Fruit fly (Drosophila melanogaster) whole organism, prepupa: ENCODE results near the gene RpS7.

Source experiments
- CG10631 ChIP-seq: fragments of 200-800 bp; sonication (Bioruptor generic); optimal IDR thresholded peaks from 2 replicates; lab custom pipeline; 2016; ENCODE audit warnings: missing biosample characterization, missing genetic modification characterization
- CG11294 ChIP-seq: fragments of 200-800 bp; sonication (Bioruptor generic); IDR thresholded peaks from 2 replicates; pipeline ENCODE4 v1.3.6; 2022; ENCODE audit warnings: missing biosample characterization, missing genetic modification characterization
- CG11762 ChIP-seq: fragments of 200-800 bp; sonication (Bioruptor generic); optimal IDR thresholded peaks from 3 replicates; lab custom pipeline; 2016; ENCODE audit warnings: missing biosample characterization, missing genetic modification characterization; ENCODE audit not compliant: insufficient read depth
- CG11902 ChIP-seq: fragments of 200-800 bp; sonication (Bioruptor generic); optimal IDR thresholded peaks from 3 replicates; lab custom pipeline; 2016; ENCODE audit warnings: missing biosample characterization, missing genetic modification characterization
- CG1621 ChIP-seq: fragments of 200-800 bp; sonication (Bioruptor generic); optimal IDR thresholded peaks from 3 replicates; lab custom pipeline; 2018; ENCODE audit warnings: missing biosample characterization, mild to moderate bottlenecking, missing genetic modification characterization
- CG16779 ChIP-seq: fragments of 200-800 bp; sonication (Bioruptor generic); optimal IDR thresholded peaks from 3 replicates; lab custom pipeline; 2017; ENCODE audit warnings: missing biosample characterization, mild to moderate bottlenecking, missing genetic modification characterization
- CG3032 ChIP-seq: fragments of 200-800 bp; optimal IDR thresholded peaks from 2 replicates; lab custom pipeline; 2019; ENCODE audit warnings: missing biosample characterization, mild to moderate bottlenecking, missing genetic modification characterization, moderate library complexity
- CG31627 ChIP-seq: fragments of 200-800 bp; sonication (Bioruptor generic); optimal IDR thresholded peaks from 3 replicates; lab custom pipeline; 2016; ENCODE audit warnings: missing biosample characterization, missing genetic modification characterization
- CG32006 ChIP-seq: fragments of 200-800 bp; sonication (Bioruptor generic); optimal IDR thresholded peaks from 3 replicates; lab custom pipeline; 2017; ENCODE audit warnings: missing biosample characterization, mild to moderate bottlenecking, missing genetic modification characterization
- CG34406 ChIP-seq: fragments of 200-800 bp; sonication (Bioruptor generic); optimal IDR thresholded peaks from 3 replicates; lab custom pipeline; 2016; ENCODE audit warnings: missing biosample characterization, missing genetic modification characterization
- CG3919 ChIP-seq: fragments of 200-800 bp; sonication (Bioruptor generic); optimal IDR thresholded peaks from 3 replicates; lab custom pipeline; 2016; ENCODE audit warnings: missing biosample characterization, missing genetic modification characterization
- CG4318 ChIP-seq: fragments of 200-800 bp; sonication (Bioruptor generic); optimal IDR thresholded peaks from 3 replicates; lab custom pipeline; 2017; ENCODE audit warnings: missing biosample characterization, mild to moderate bottlenecking, missing genetic modification characterization
- CG6163 ChIP-seq: fragments of 200-800 bp; sonication (Bioruptor generic); IDR thresholded peaks from 3 replicates; pipeline ENCODE4 v1.3.6; 2022; ENCODE audit warnings: missing biosample characterization, missing genetic modification characterization
- CG6276 ChIP-seq: fragments of 200-800 bp; sonication (Bioruptor generic); optimal IDR thresholded peaks from 2 replicates; lab custom pipeline; 2017; ENCODE audit warnings: missing biosample characterization, mild to moderate bottlenecking, missing genetic modification characterization
- CG6792 ChIP-seq: fragments of 200-800 bp; sonication (Bioruptor generic); optimal IDR thresholded peaks from 3 replicates; lab custom pipeline; 2016; ENCODE audit warnings: missing biosample characterization, missing genetic modification characterization
- CG6808 ChIP-seq: fragments of 200-800 bp; sonication (Bioruptor generic); optimal IDR thresholded peaks from 3 replicates; lab custom pipeline; 2017; ENCODE audit warnings: missing biosample characterization, missing genetic modification characterization, mild to moderate bottlenecking, moderate library complexity, missing genetic modification reagents
- CG6854 ChIP-seq: fragments of 200-800 bp; sonication (Bioruptor generic); optimal IDR thresholded peaks from 2 replicates; lab custom pipeline; 2017; ENCODE audit warnings: missing biosample characterization, mild to moderate bottlenecking, missing genetic modification characterization
- CG7368 ChIP-seq: fragments of 200-800 bp; sonication (Bioruptor generic); optimal IDR thresholded peaks from 3 replicates; lab custom pipeline; 2016; ENCODE audit warnings: missing biosample characterization, missing genetic modification characterization
- CG8119 ChIP-seq: fragments of 200-800 bp; sonication (Bioruptor generic); IDR thresholded peaks from 3 replicates; pipeline ENCODE4 v1.3.6; 2022; ENCODE audit warnings: missing biosample characterization, missing genetic modification characterization
- CG8319 ChIP-seq: fragments of 200-800 bp; sonication (Bioruptor generic); optimal IDR thresholded peaks from 3 replicates; lab custom pipeline; 2016; ENCODE audit warnings: missing biosample characterization, missing genetic modification characterization
- CG8632 ChIP-seq: fragments of 200-800 bp; sonication (Bioruptor generic); optimal IDR thresholded peaks from 3 replicates; lab custom pipeline; 2016; ENCODE audit warnings: missing biosample characterization, missing genetic modification characterization
- CG9139 ChIP-seq: fragments of 200-800 bp; sonication (Bioruptor generic); optimal IDR thresholded peaks from 3 replicates; lab custom pipeline; 2017; ENCODE audit warnings: missing biosample characterization, mild to moderate bottlenecking, missing genetic modification characterization
- Eip75B ChIP-seq: fragments of 200-800 bp; sonication (Bioruptor generic); optimal IDR thresholded peaks from 3 replicates; lab custom pipeline; 2016; ENCODE audit warnings: missing biosample characterization, missing genetic modification characterization
- Ets21C ChIP-seq: fragments of 200-800 bp; sonication (Bioruptor generic); optimal IDR thresholded peaks from 3 replicates; lab custom pipeline; 2016; ENCODE audit warnings: missing biosample characterization, missing genetic modification characterization
- Ets96B ChIP-seq: fragments of 200-800 bp; optimal IDR thresholded peaks from 2 replicates; lab custom pipeline; 2019; ENCODE audit warnings: missing biosample characterization, mild to moderate bottlenecking, missing genetic modification characterization, moderate library complexity
- Gug ChIP-seq: fragments of 200-800 bp; sonication (Bioruptor generic); IDR thresholded peaks from 2 replicates; pipeline ENCODE4 v1.3.6; 2022; ENCODE audit warnings: missing biosample characterization, missing genetic modification characterization
- Hr38 ChIP-seq: sonication (Bioruptor generic); optimal IDR thresholded peaks from 2 replicates; lab custom pipeline; 2016; ENCODE audit warnings: missing biosample characterization, missing genetic modification characterization
- Hr39 ChIP-seq: fragments of 200-800 bp; sonication (Bioruptor generic); optimal IDR thresholded peaks from 2 replicates; lab custom pipeline; 2016; ENCODE audit warnings: missing biosample characterization, missing genetic modification characterization
- Hr4 ChIP-seq: fragments of 200-800 bp; sonication (Bioruptor generic); optimal IDR thresholded peaks from 3 replicates; lab custom pipeline; 2016; ENCODE audit warnings: missing biosample characterization, missing genetic modification characterization
- Lpt ChIP-seq: fragments of 200-800 bp; sonication (Bioruptor generic); optimal IDR thresholded peaks from 3 replicates; lab custom pipeline; 2016; ENCODE audit warnings: missing biosample characterization, missing genetic modification characterization
- Met ChIP-seq: fragments of 200-800 bp; sonication (Bioruptor generic); optimal IDR thresholded peaks from 3 replicates; lab custom pipeline; 2016; ENCODE audit warnings: missing biosample characterization, missing genetic modification characterization
- OdsH ChIP-seq: fragments of 200-800 bp; sonication (Bioruptor generic); optimal IDR thresholded peaks from 3 replicates; lab custom pipeline; 2016; ENCODE audit warnings: missing biosample characterization, missing genetic modification characterization
- Sox102F ChIP-seq: fragments of 200-800 bp; sonication (Bioruptor generic); optimal IDR thresholded peaks from 2 replicates; lab custom pipeline; 2016; ENCODE audit warnings: missing biosample characterization, mild to moderate bottlenecking, missing genetic modification characterization
- Sox14 ChIP-seq: fragments of 200-800 bp; sonication (Bioruptor generic); optimal IDR thresholded peaks from 3 replicates; lab custom pipeline; 2016; ENCODE audit warnings: missing biosample characterization, missing genetic modification characterization
- Sox15 ChIP-seq: fragments of 200-800 bp; sonication (Bioruptor generic); optimal IDR thresholded peaks from 3 replicates; lab custom pipeline; 2016; ENCODE audit warnings: missing biosample characterization, missing genetic modification characterization
- achi ChIP-seq: fragments of 200-800 bp; sonication (Bioruptor generic); optimal IDR thresholded peaks from 3 replicates; lab custom pipeline; 2016; ENCODE audit warnings: missing biosample characterization, missing genetic modification characterization
- cyc ChIP-seq: fragments of 200-800 bp; sonication (Bioruptor generic); optimal IDR thresholded peaks from 3 replicates; lab custom pipeline; 2016; ENCODE audit warnings: missing biosample characterization, missing genetic modification characterization
- dac ChIP-seq: fragments of 200-800 bp; sonication (Bioruptor generic); optimal IDR thresholded peaks from 2 replicates; lab custom pipeline; 2017; ENCODE audit warnings: missing biosample characterization, mild to moderate bottlenecking, missing genetic modification characterization
- dsx ChIP-seq: fragments of 200-800 bp; optimal IDR thresholded peaks from 3 replicates; lab custom pipeline; 2019; ENCODE audit warnings: missing biosample characterization, mild to moderate bottlenecking, missing genetic modification characterization, moderate library complexity; ENCODE audit not compliant: poor library complexity, severe bottlenecking
- eg ChIP-seq: fragments of 200-800 bp; sonication (Bioruptor generic); IDR thresholded peaks from 3 replicates; pipeline ENCODE4 v1.3.6; 2022; ENCODE audit warnings: missing biosample characterization, missing genetic modification characterization
- esn ChIP-seq: fragments of 200-800 bp; sonication (Bioruptor generic); optimal IDR thresholded peaks from 2 replicates; lab custom pipeline; 2016; ENCODE audit warnings: missing biosample characterization, mild to moderate bottlenecking, missing genetic modification characterization, moderate library complexity
- fd59A ChIP-seq: fragments of 200-800 bp; sonication (Bioruptor generic); optimal IDR thresholded peaks from 2 replicates; lab custom pipeline; 2017; ENCODE audit warnings: missing biosample characterization, mild to moderate bottlenecking, missing genetic modification characterization, missing genetic modification reagents
- lz ChIP-seq: fragments of 200-800 bp; sonication (Bioruptor generic); optimal IDR thresholded peaks from 3 replicates; lab custom pipeline; 2016; ENCODE audit warnings: missing biosample characterization, missing genetic modification characterization
- pdm3 ChIP-seq: fragments of 200-800 bp; sonication (Bioruptor generic); optimal IDR thresholded peaks from 3 replicates; lab custom pipeline; 2016; ENCODE audit warnings: missing biosample characterization, missing genetic modification characterization
- spab ChIP-seq: fragments of 200-800 bp; sonication (Bioruptor generic); optimal IDR thresholded peaks from 2 replicates; lab custom pipeline; 2017; ENCODE audit warnings: missing biosample characterization, mild to moderate bottlenecking, missing genetic modification characterization, missing genetic modification reagents
- svp ChIP-seq: fragments of 200-800 bp; sonication (Bioruptor generic); peaks from one replicate; lab custom pipeline; 2016; ENCODE audit warnings: missing biosample characterization, missing genetic modification characterization
- topi ChIP-seq: fragments of 200-800 bp; sonication (Bioruptor generic); optimal IDR thresholded peaks from 3 replicates; lab custom pipeline; 2016; ENCODE audit warnings: missing biosample characterization, missing genetic modification characterization
- vri ChIP-seq: fragments of 200-800 bp; sonication (Bioruptor generic); optimal IDR thresholded peaks from 3 replicates; lab custom pipeline; 2016; ENCODE audit warnings: missing biosample characterization, mild to moderate bottlenecking, missing genetic modification characterization

Gene RpS7

dm6 chr3R:30257588-30257987 is 48.8 kb upstream of the RpS7 start (continued):
- TF ChIP-seq CG9139 (GFP tag; lab: Kevin White, UChicago) (peak; percentile 54), vri (GFP tag; lab: Kevin White, UChicago) (peak; percentile 88), Hr38 (GFP tag; lab: Kevin White, UChicago) (no peak), CG16779 (tag; lab: Kevin White, UChicago) (peak; percentile 70), svp (GFP tag; lab: Kevin White, UChicago) (peak; percentile 98), Sox102F (GFP tag; lab: Kevin White, UChicago) (peak; percentile 91), topi (GFP tag; lab: Kevin White, UChicago) (peak; percentile 94), Ets21C (GFP tag; lab: Kevin White, UChicago) (peak; percentile 74), CG6854 (GFP tag; lab: Kevin White, UChicago) (no peak), CG10631 (GFP tag; lab: Kevin White, UChicago) (peak; percentile 85), Eip75B (peak; percentile 89), fd59A (GFP tag; lab: Kevin White, UChicago) (peak; percentile 71), spab (GFP tag; lab: Kevin White, UChicago) (peak; percentile 69), Lpt (GFP tag; lab: Kevin White, UChicago) (peak; percentile 24), CG3919 (GFP tag; lab: Kevin White, UChicago) (peak; percentile 76), CG31627 (GFP tag; lab: Kevin White, UChicago) (peak; percentile 76), Sox14 (GFP tag; lab: Kevin White, UChicago) (peak; percentile 78), Hr4 (peak; percentile 80), cyc (GFP tag; lab: Kevin White, UChicago) (peak; percentile 62)

dm6 chr3R:30256233-30256632 is 47.4 kb upstream of the RpS7 start:
- TF ChIP-seq lz (GFP tag; lab: Kevin White, UChicago) (peak; percentile 37), CG11902 (peak; percentile 19), fd59A (GFP tag; lab: Kevin White, UChicago) (peak; percentile 62), CG10631 (GFP tag; lab: Kevin White, UChicago) (peak; percentile 43), Hr4 (peak; percentile 31), CG6808 (GFP tag; lab: Kevin White, UChicago) (peak; percentile 50), Sox15 (peak; percentile 21), CG11762 (GFP tag; lab: Kevin White, UChicago) (no peak), OdsH (GFP tag; lab: Kevin White, UChicago) (peak; percentile 64), Gug (GFP tag; lab: Robert Waterston, UW) (peak; percentile 41; the same call in 1 of the 2 replicates), Hr39 (peak; percentile 29), CG3919 (GFP tag; lab: Kevin White, UChicago) (peak; percentile 67), Ets96B (tag; lab: Kevin White, UChicago) (peak; percentile 45), CG8119 (GFP tag; lab: Robert Waterston, UW) (peak; percentile 73), CG6792 (GFP tag; lab: Kevin White, UChicago) (no peak), CG1621 (no peak), vri (GFP tag; lab: Kevin White, UChicago) (no peak), CG6163 (GFP tag; lab: Robert Waterston, UW) (peak; percentile 68), eg (GFP tag; lab: Robert Waterston, UW) (peak; percentile 59), CG3032 (tag; lab: Kevin White, UChicago) (peak; percentile 59), Met (GFP tag; lab: Kevin White, UChicago) (peak; percentile 65), dac (GFP tag; lab: Kevin White, UChicago) (no peak), CG31627 (GFP tag; lab: Kevin White, UChicago) (peak; percentile 20), CG9139 (GFP tag; lab: Kevin White, UChicago) (no peak), CG32006 (peak; percentile 49), dsx (GFP tag; lab: Kevin White, UChicago) (no peak), CG11294 (GFP tag; lab: Robert Waterston, UW) (no peak), Sox14 (GFP tag; lab: Kevin White, UChicago) (peak; percentile 37), Ets21C (GFP tag; lab: Kevin White, UChicago) (peak; percentile 17), CG6854 (GFP tag; lab: Kevin White, UChicago) (no peak), CG4318 (GFP tag; lab: Kevin White, UChicago) (no peak), CG34406 (GFP tag; lab: Kevin White, UChicago) (peak; percentile 71), esn (GFP tag; lab: Kevin White, UChicago) (peak; percentile 65), CG8632 (GFP tag; lab: Kevin White, UChicago) (peak; percentile 71), svp (GFP tag; lab: Kevin White, UChicago) (peak; percentile 51), achi (GFP tag; lab: Kevin White, UChicago) (peak; percentile 67), cyc (GFP tag; lab: Kevin White, UChicago) (peak; percentile 32), topi (GFP tag; lab: Kevin White, UChicago) (peak; percentile 56), CG7368 (GFP tag; lab: Kevin White, UChicago) (peak; percentile 2), CG8319 (GFP tag; lab: Kevin White, UChicago) (peak; percentile 14), pdm3 (GFP tag; lab: Kevin White, UChicago) (peak; percentile 52), CG6276 (no peak)
